Fruit fly (Drosophila melanogaster): Measurements from ENCODE around the gene CG42324.

The CG42324 gene

DNA sequence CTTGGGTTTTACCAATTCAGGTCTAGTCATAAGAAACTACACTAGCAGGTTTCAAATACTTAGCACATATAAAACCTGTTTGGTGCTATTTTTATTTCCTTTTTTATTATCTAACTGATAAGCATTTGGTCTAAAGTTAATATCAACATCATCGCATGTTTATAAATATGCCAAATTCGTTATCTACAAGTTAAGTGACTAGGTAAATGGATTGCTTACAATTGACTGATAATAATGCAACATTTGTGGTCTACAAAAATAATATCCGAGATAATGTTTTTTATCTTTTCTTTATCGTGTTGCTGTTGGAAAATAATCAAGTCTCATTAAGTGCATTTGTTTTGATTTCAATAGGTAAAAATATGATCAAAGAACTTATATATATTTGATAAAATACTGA is 2.5 kb upstream of the CG42324 start:
- TF ChIP-seq CG3032 (tag; optimal IDR thresholded peaks at IDR 0.05) (no peak), Ets21C (GFP tag; optimal IDR thresholded peaks at IDR 0.05) (no peak), esn (GFP tag; optimal IDR thresholded peaks at IDR 0.05) (no peak), CG34406 (GFP tag; optimal IDR thresholded peaks at IDR 0.05) (no peak), OdsH (GFP tag; optimal IDR thresholded peaks at IDR 0.05) (no peak), fkh (GFP tag; optimal IDR thresholded peaks at IDR 0.05) (no peak), CG8319 (GFP tag; optimal IDR thresholded peaks at IDR 0.05) (no peak), Hr4 (GFP tag; optimal IDR thresholded peaks at IDR 0.05) (no peak), fd59A (GFP tag; optimal IDR thresholded peaks at IDR 0.05) (no peak), Eip93F (GFP tag; optimal IDR thresholded peaks at IDR 0.05) (peak; percentile 3), Hr39 (GFP tag; optimal IDR thresholded peaks at IDR 0.05) (no peak), CG11902 (GFP tag; optimal IDR thresholded peaks at IDR 0.05) (no peak), vri (GFP tag; optimal IDR thresholded peaks at IDR 0.05) (peak; percentile 56), ss (GFP tag; optimal IDR thresholded peaks at IDR 0.05) (no peak)

- TF ChIP-seq CG15336 (GFP tag; IDR thresholded peaks at IDR 0.05) (no peak), achi (GFP tag; optimal IDR thresholded peaks at IDR 0.05) (no peak), CG10669 (GFP tag; optimal IDR thresholded peaks at IDR 0.05) (no peak), CG4318 (GFP tag; optimal IDR thresholded peaks at IDR 0.05) (no peak), Hr4 (GFP tag; optimal IDR thresholded peaks at IDR 0.05) (no peak), Ets96B (tag; optimal IDR thresholded peaks at IDR 0.05) (no peak), topi (GFP tag; optimal IDR thresholded peaks at IDR 0.05) (peak; percentile 3), Eip75B (GFP tag; optimal IDR thresholded peaks at IDR 0.05) (no peak), CG32006 (GFP tag; optimal IDR thresholded peaks at IDR 0.05) (no peak), eg (GFP tag; IDR thresholded peaks at IDR 0.05) (no peak), Sox14 (GFP tag; optimal IDR thresholded peaks at IDR 0.05) (peak; percentile 58), fkh (GFP tag; optimal IDR thresholded peaks at IDR 0.05) (peak; percentile 97), Sox15 (GFP tag; optimal IDR thresholded peaks at IDR 0.05) (no peak), dsx (GFP tag; optimal IDR thresholded peaks at IDR 0.05; ENCODE audit: poor library complexity, severe bottlenecking) (no peak), CG6808 (GFP tag; optimal IDR thresholded peaks at IDR 0.05) (no peak), ss (GFP tag; optimal IDR thresholded peaks at IDR 0.05) (no peak), CG7368 (GFP tag; optimal IDR thresholded peaks at IDR 0.05) (no peak), CG6792 (GFP tag; optimal IDR thresholded peaks at IDR 0.05) (no peak), salr (GFP tag; optimal IDR thresholded peaks at IDR 0.05) (no peak), CG31627 (GFP tag; optimal IDR thresholded peaks at IDR 0.05) (peak; percentile 31), CG6163 (GFP tag; IDR thresholded peaks at IDR 0.05) (no peak), Eip93F (GFP tag; optimal IDR thresholded peaks at IDR 0.05) (no peak), CG10631 (GFP tag; optimal IDR thresholded peaks at IDR 0.05) (no peak), OdsH (GFP tag; optimal IDR thresholded peaks at IDR 0.05) (no peak), dac (GFP tag; optimal IDR thresholded peaks at IDR 0.05) (no peak), CG9139 (GFP tag; optimal IDR thresholded peaks at IDR 0.05) (no peak), Lpt (GFP tag; optimal IDR thresholded peaks at IDR 0.05) (no peak), CG11294 (GFP tag; IDR thresholded peaks at IDR 0.05) (no peak), CG8319 (GFP tag; optimal IDR thresholded peaks at IDR 0.05) (no peak), acj6 (GFP tag; optimal IDR thresholded peaks at IDR 0.05) (no peak), CG1621 (tag; optimal IDR thresholded peaks at IDR 0.05) (no peak), CG3032 (tag; optimal IDR thresholded peaks at IDR 0.05) (peak; percentile 41), CG11762 (GFP tag; optimal IDR thresholded peaks at IDR 0.05; ENCODE audit: insufficient read depth) (no peak), Blimp-1 (GFP tag; optimal IDR thresholded peaks at IDR 0.05) (no peak), CG34406 (GFP tag; optimal IDR thresholded peaks at IDR 0.05) (no peak), Met (GFP tag; optimal IDR thresholded peaks at IDR 0.05) (no peak), CG6854 (GFP tag; optimal IDR thresholded peaks at IDR 0.05) (no peak), pdm3 (GFP tag; optimal IDR thresholded peaks at IDR 0.05) (no peak), CG11902 (GFP tag; optimal IDR thresholded peaks at IDR 0.05) (no peak), Ets21C (GFP tag; optimal IDR thresholded peaks at IDR 0.05) (no peak), CG8119 (GFP tag; IDR thresholded peaks at IDR 0.05) (no peak), Smox (GFP tag; optimal IDR thresholded peaks at IDR 0.05) (no peak), Gug (GFP tag; IDR thresholded peaks at IDR 0.05) (no peak), net (GFP tag; optimal IDR thresholded peaks at IDR 0.05) (no peak), esn (GFP tag; optimal IDR thresholded peaks at IDR 0.05) (peak; percentile 41), CG8632 (GFP tag; optimal IDR thresholded peaks at IDR 0.05) (no peak)
Observed at dm6 chr3L:3471174-3471573, 1.1 kb upstream of the CG42324 start, which contains the start of gene CG14971. Gene CG14971 (minus strand): TSS chr3L:3471309.
